Worm (Caenorhabditis elegans): ENCODE results near the gene bcs-1.

- TF ChIP-seq him-1 (tag; optimal IDR thresholded peaks at IDR 0.05), result no peak
- no peak for TF ChIP-seq dao-5 (tag; optimal IDR thresholded peaks at IDR 0.05)
- TF ChIP-seq W03F9.2 (tag; optimal IDR thresholded peaks at IDR 0.05), result no peak
Measured at ce11 chrII:8585036-8585627, 14.2 kb downstream of the bcs-1 start, which contains the start of gene F54C9.11.
